Fruit fly (Drosophila melanogaster) whole organism, wandering third instar larva: ENCODE measurements around the gene Mocs1.
A peak's percentile ranks its signal among the peaks of the same experiment; 100 is the strongest.

Experiments
- CrebA ChIP-seq: fragments of 200-800 bp; sonication (Bioruptor generic); optimal IDR thresholded peaks from 2 replicates; lab custom pipeline; 2016; ENCODE audit warnings: missing biosample characterization, mild to moderate bottlenecking, missing genetic modification characterization, borderline replicate concordance
- Dfd ChIP-seq: fragments of >200 bp; optimal IDR thresholded peaks from 2 replicates; lab custom pipeline; 2017; ENCODE audit warnings: missing biosample characterization, missing genetic modification characterization
- Hr78 ChIP-seq: fragments of >200 bp; optimal IDR thresholded peaks from 2 replicates; lab custom pipeline; 2017; ENCODE audit warnings: missing biosample characterization, missing genetic modification characterization
- Hr83 ChIP-seq: fragments of 200-300 bp; sonication (Bioruptor generic); optimal IDR thresholded peaks from 2 replicates; lab custom pipeline; 2016; ENCODE audit warnings: missing biosample characterization, mild to moderate bottlenecking, missing genetic modification characterization, moderate library complexity; ENCODE audit not compliant: poor library complexity, severe bottlenecking
- Jra ChIP-seq: sonication (Bioruptor generic); optimal IDR thresholded peaks from 2 replicates; lab custom pipeline; 2016; ENCODE audit warnings: missing biosample characterization, missing genetic modification characterization
- Myc ChIP-seq: fragments of >200 bp; optimal IDR thresholded peaks from 2 replicates; lab custom pipeline; 2017
- jim ChIP-seq: fragments of 175-275, 200-325 bp; sonication (Bioruptor generic); optimal IDR thresholded peaks from 2 replicates; lab custom pipeline; 2016; ENCODE audit warnings: missing biosample characterization, mild to moderate bottlenecking, missing genetic modification characterization
- lola ChIP-seq: fragments of >200 bp; optimal IDR thresholded peaks from 2 replicates; lab custom pipeline; 2017; ENCODE audit warnings: missing biosample characterization, missing genetic modification characterization
- psq ChIP-seq: fragments of 200-800 bp; sonication (Bioruptor generic); optimal IDR thresholded peaks from 3 replicates; lab custom pipeline; 2017; ENCODE audit warnings: missing biosample characterization, mild to moderate bottlenecking, missing genetic modification characterization, moderate library complexity
- usp ChIP-seq: fragments of >200 bp; optimal IDR thresholded peaks from 2 replicates; lab custom pipeline; 2017; ENCODE audit warnings: missing biosample characterization, missing genetic modification characterization
- woc ChIP-seq: sonication (Bioruptor generic); optimal IDR thresholded peaks from 2 replicates; lab custom pipeline; 2016; ENCODE audit warnings: missing biosample characterization, mild to moderate bottlenecking, missing genetic modification characterization

DNA sequence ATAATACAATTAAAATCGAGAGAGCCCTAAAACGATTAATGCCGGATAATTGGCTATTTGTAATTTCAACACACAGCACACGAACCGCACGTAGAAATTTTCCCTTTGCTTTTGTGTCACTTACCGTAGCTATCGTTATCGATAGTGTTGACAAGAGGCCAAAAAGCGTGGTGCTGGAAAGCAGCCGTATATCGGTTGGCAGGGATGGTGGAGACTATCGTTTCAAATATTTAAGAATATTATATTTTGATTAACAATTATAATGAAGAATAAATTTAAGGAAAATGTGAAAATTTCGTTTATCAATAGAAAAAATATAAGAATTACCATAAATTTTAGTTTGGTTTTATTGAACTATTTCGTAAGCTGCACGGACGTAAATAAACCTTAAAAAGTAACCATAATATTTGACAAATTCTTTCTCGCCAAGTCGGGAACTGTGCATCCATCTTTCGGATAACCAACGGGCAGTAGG is 22.8 kb downstream of the Mocs1 start, which contains the start of gene JIL-1:
- TF ChIP-seq psq (GFP tag; lab: Kevin White, UChicago) = peak; percentile 75
- TF ChIP-seq lola = no peak
- TF ChIP-seq CrebA (GFP tag; lab: Kevin White, UChicago) = no peak
- peak; percentile 6 for TF ChIP-seq jim (GFP tag; lab: Kevin White, UChicago)
- TF ChIP-seq Jra (GFP tag; lab: Kevin White, UChicago) = peak; percentile 75
- TF ChIP-seq Hr83 (GFP tag; lab: Kevin White, UChicago) = peak; percentile 38
- no peak for TF ChIP-seq Hr78 (GFP tag; lab: Kevin White, UChicago)
- peak; percentile 2 for TF ChIP-seq Myc (lab: Kevin White, UChicago)
- TF ChIP-seq usp (GFP tag; lab: Kevin White, UChicago) = no peak
- TF ChIP-seq Dfd (GFP tag; lab: Kevin White, UChicago) = no peak
- TF ChIP-seq woc (GFP tag; lab: Kevin White, UChicago) = peak; percentile 76
